Fruit fly (Drosophila melanogaster) whole organism: ENCODE measurements around the gene thoc6.

Experiments
- CG8478 ChIP-seq: fragments of >200 bp; optimal IDR thresholded peaks from 2 replicates; lab custom pipeline; 2018; ENCODE audit warnings: inconsistent platforms
- Dll ChIP-seq: fragments of >200 bp; optimal IDR thresholded peaks from 2 replicates; lab custom pipeline; 2017
- EcR ChIP-seq, 2 experiments: fragments of >200 bp; optimal IDR thresholded peaks; 2 replicates each; lab custom pipeline; 2017; ENCODE audit warnings: missing biosample characterization in 2 of 2, missing genetic modification characterization in 2 of 2, missing genetic modification reagents in 2 of 2
- pan ChIP-seq: fragments of >200 bp; optimal IDR thresholded peaks from 2 replicates; lab custom pipeline; 2017
- psq ChIP-seq: fragments of >200 bp; optimal IDR thresholded peaks from 2 replicates; lab custom pipeline; 2017
- usp ChIP-seq: fragments of >200 bp; optimal IDR thresholded peaks from 2 replicates; lab custom pipeline; 2017; ENCODE audit warnings: missing biosample characterization, missing genetic modification characterization, mixed read lengths

The thoc6 gene

DNA sequence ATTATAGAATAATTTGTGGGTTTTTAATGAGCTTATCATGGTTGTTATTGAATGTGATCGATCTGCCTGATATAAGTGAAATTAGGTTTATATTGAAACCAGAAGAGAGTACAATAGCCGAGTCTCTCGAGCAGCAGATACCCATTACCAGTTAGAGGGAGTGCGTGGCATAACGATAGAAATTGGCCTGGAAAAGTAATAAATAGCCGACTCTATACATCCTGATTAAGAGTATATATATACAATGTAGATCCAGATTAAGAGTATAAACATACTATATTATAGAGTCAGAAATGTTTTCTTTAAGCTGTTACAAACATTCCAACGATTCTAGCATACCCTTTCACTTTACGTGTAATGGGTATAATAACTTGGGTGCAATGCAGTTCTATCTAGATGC is 9.5 kb downstream of the thoc6 start:
- TF ChIP-seq usp (GFP tag; lab: Kevin White, UChicago) (no peak), psq (lab: Kevin White, UChicago) (no peak), EcR (GFP tag; optimal IDR thresholded peaks at IDR 0.05; lab: Kevin White, UChicago) (no peak), pan (lab: Kevin White, UChicago) (no peak), Dll (lab: Kevin White, UChicago) (no peak), CG8478 (lab: Kevin White, UChicago) (no peak)

DNA sequence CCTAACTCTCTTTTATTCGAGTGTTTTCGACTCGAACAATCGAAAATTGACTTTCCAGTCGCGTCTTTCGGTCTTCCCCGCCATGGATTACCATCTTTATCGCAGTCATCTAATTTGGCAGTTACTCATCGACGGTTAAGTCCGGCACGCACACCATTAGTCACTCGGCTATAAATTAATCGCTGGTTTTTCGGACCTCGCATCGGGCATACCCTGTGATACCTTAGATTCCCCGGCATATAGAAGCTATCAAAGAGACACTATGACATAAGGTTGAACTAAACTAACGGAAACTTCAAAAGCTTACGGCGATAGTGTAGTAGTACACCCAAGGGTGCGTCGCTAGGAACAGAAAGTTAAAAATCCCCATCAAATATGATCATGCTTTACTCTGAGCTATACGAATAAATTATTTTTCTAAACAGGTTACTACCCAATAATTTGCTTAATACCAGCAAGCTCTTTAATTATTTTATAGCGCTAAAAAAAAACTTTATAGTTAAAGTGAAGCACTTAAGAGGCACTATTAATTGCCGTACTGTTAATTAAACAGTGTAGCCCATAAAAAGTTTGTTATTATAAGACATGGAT is 14.5 kb downstream of the thoc6 start:
- TF ChIP-seq CG8478 (lab: Kevin White, UChicago) (no peak), Dll (lab: Kevin White, UChicago) (no peak), EcR (GFP tag; optimal IDR thresholded peaks at IDR 0.05; lab: Kevin White, UChicago) (no peak), pan (lab: Kevin White, UChicago) (no peak), psq (lab: Kevin White, UChicago) (no peak), usp (GFP tag; lab: Kevin White, UChicago) (no peak)

DNA sequence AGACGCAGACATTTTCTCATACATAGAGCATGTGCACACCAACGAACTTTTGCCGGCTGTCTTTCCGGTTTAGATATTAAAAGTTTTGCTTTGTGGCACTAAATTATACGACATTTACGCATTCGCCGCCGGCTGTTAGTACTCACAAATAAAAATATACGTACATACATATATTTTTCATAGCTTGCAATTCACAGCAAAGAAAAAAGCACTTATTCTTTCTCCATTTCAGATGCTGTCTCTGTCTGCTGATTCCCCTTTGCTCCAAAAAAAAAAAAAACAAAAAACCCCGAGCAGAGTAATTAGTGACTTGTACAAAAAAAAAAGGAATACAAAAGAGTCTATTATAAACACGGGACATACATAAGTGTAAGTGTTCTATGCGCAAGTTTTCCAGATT is 16.2 kb downstream of the thoc6 start, which contains the start of gene CAH2:
Gene CAH2, plus strand, starts transcription at position 301 of the 400 bp plus-strand sequence.
- TF ChIP-seq EcR (GFP tag; optimal IDR thresholded peaks at IDR 0.05; lab: Kevin White, UChicago) (no peak), usp (GFP tag; lab: Kevin White, UChicago) (no peak), CG8478 (lab: Kevin White, UChicago) (no peak), Dll (lab: Kevin White, UChicago) (no peak), psq (lab: Kevin White, UChicago) (no peak), pan (lab: Kevin White, UChicago) (no peak)

DNA sequence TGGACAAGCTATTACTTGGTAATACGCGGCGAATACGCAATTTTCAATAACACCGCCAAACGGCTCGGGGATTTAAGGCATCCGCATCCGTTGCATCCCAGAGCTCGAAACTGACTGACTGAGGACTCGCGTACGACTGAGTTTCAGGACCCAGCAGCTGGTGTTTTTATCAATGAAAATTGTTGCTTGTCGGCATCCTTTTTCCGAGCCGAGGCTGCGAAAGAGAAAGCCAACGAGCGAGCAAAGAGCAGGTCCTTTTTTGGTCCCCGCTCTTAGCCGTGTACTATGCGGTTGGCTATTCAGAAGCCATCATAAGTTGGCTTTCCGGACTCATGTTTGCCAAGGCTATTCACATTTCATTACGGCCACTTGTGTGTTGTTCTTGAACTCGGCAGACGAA is 18.1 kb downstream of the thoc6 start, which contains the start of gene Rh7:
Gene Rh7, minus strand, starts transcription at position 101 of the 400 bp plus-strand sequence.
- TF ChIP-seq pan (lab: Kevin White, UChicago) (no peak), usp (GFP tag; lab: Kevin White, UChicago) (no peak)

dm6 chr3L:12163693-12164092 is 29.8 kb downstream of the thoc6 start, which contains the start of gene CG9760:
CG9760 (minus strand) TSS chr3L:12163735.
- TF ChIP-seq usp (GFP tag; lab: Kevin White, UChicago), result no peak
- peak; percentile 31 for TF ChIP-seq Dll (lab: Kevin White, UChicago)

- TF ChIP-seq pan (lab: Kevin White, UChicago), result no peak
- TF ChIP-seq EcR (GFP tag; optimal IDR thresholded peaks at IDR 0.05; lab: Kevin White, UChicago), result no peak
- TF ChIP-seq usp (GFP tag; lab: Kevin White, UChicago), result no peak
- no peak for TF ChIP-seq CG8478 (lab: Kevin White, UChicago)
- no peak for TF ChIP-seq psq (lab: Kevin White, UChicago)
- TF ChIP-seq Dll (lab: Kevin White, UChicago), result no peak
These were observed 30.4 kb downstream of the thoc6 start for dm6 chr3L:12163082-12163481.

- TF ChIP-seq CG8478 (lab: Kevin White, UChicago), result no peak
- no peak for TF ChIP-seq psq (lab: Kevin White, UChicago)
- no peak for TF ChIP-seq usp (GFP tag; lab: Kevin White, UChicago)
- TF ChIP-seq pan (lab: Kevin White, UChicago), result no peak
- TF ChIP-seq Dll (lab: Kevin White, UChicago), result no peak
- TF ChIP-seq EcR (GFP tag; optimal IDR thresholded peaks at IDR 0.05; lab: Kevin White, UChicago), result no peak
These were observed 31.3 kb downstream of the thoc6 start for dm6 chr3L:12162156-12162682.

dm6 chr3L:12149024-12149423 is 44.5 kb downstream of the thoc6 start, which contains the start of gene CG32099:
CG32099 (plus strand) TSS chr3L:12149273.
- TF ChIP-seq usp (GFP tag; lab: Kevin White, UChicago), result no peak
- no peak for TF ChIP-seq CG8478 (lab: Kevin White, UChicago)
- TF ChIP-seq psq (lab: Kevin White, UChicago), result no peak
- no peak for TF ChIP-seq Dll (lab: Kevin White, UChicago)
- no peak for TF ChIP-seq EcR (GFP tag; optimal IDR thresholded peaks at IDR 0.05; lab: Kevin White, UChicago)
- no peak for TF ChIP-seq pan (lab: Kevin White, UChicago)

DNA sequence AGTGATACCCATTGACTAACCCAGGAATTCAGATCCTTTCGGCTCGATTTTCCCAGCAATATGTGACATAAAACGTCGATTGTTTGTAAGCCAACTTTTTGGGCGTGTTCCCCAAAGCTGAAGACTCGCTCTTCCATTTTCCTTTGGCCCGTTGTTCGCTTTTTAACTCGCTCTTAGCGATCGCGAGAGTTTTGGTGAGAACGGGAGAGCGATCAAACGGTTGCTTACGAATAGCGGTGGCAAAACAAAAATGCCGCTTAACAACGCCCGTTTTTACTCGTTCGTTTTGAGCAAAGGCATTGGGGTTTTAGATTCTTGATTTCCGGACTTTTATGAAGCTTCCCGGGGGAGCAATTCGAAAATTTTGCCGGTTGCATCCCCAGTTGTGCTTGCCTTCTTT is 46.5 kb downstream of the thoc6 start:
- no peak for TF ChIP-seq Dll (lab: Kevin White, UChicago)
- TF ChIP-seq EcR (GFP tag; optimal IDR thresholded peaks at IDR 0.05; lab: Kevin White, UChicago), result no peak
- TF ChIP-seq pan (lab: Kevin White, UChicago), result no peak
- TF ChIP-seq usp (GFP tag; lab: Kevin White, UChicago), result no peak
- TF ChIP-seq CG8478 (lab: Kevin White, UChicago), result no peak
- no peak for TF ChIP-seq psq (lab: Kevin White, UChicago)

DNA sequence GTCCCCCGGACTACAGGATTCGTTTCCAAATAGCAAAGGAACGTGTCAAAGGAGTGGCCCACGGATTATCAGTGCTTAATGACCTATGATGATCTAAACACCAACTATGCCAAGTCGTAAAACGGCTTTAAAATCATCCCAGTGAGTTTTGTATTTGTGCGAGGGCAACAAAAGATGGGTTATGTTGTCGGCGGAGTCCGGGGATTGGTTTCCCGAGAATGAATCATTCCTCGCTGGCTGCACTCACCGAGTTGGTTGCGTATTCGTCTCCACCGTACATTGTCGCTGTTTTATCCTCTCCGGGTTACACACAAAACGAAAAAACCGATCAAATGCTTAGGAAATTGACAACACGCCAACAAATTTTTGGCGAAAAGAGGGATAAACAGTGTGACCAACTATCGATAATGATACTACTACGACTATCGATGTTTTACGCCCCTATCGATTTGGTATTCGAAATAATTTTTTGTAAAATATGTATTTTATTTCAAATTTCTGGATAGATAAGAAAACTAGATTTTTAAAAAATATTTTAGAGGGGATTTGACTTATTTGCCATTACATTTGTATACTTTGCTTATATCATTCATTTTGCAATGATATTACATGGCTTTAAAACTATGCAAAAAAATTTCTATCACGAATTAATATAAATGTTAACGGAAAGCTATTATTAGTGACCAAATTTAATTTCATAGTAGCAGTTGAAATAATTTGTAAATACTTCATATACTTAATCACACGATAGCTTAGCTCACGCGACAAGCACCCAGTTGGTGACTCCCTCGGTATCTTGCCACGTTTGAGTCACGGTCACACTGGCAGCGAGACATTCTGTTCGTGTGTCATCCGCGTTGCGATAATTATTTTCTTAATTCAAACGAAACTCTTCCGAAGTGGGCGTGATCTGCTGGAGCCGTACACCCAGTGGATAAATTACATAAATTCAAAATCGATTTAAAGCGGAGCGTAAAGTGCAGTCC is 47.5 kb downstream of the thoc6 start, which contains the start of the genes eIF3l and Nrx-IV:
Gene eIF3l, minus strand, starts transcription at position 389 of the 986 bp plus-strand sequence.
Gene Nrx-IV, plus strand, starts transcription at position 811 of the 986 bp plus-strand sequence.
- TF ChIP-seq Dll (lab: Kevin White, UChicago) (no peak), CG8478 (lab: Kevin White, UChicago) (no peak), psq (lab: Kevin White, UChicago) (no peak), EcR (GFP tag; optimal IDR thresholded peaks at IDR 0.05; lab: Kevin White, UChicago) (no peak), usp (GFP tag; lab: Kevin White, UChicago) (no peak), pan (lab: Kevin White, UChicago) (no peak)
